Fruit fly (Drosophila melanogaster) whole organism, prepupa: ENCODE data around the gene MED15.

ENCODE experiments used
- Blimp-1 ChIP-seq: fragments of 200-800 bp; sonication (Bioruptor generic); optimal IDR thresholded peaks from 3 replicates; lab custom pipeline; 2017; ENCODE audit warnings: missing biosample characterization, missing genetic modification characterization, mild to moderate bottlenecking, moderate library complexity, missing genetic modification reagents
- CG10631 ChIP-seq: fragments of 200-800 bp; sonication (Bioruptor generic); optimal IDR thresholded peaks from 2 replicates; lab custom pipeline; 2016; ENCODE audit warnings: missing biosample characterization, missing genetic modification characterization
- CG10669 ChIP-seq: fragments of 200-800 bp; sonication (Bioruptor generic); optimal IDR thresholded peaks from 3 replicates; lab custom pipeline; 2018; ENCODE audit warnings: missing biosample characterization, mild to moderate bottlenecking, missing genetic modification characterization, moderate library complexity
- CG11294 ChIP-seq: fragments of 200-800 bp; sonication (Bioruptor generic); IDR thresholded peaks from 2 replicates; pipeline ENCODE4 v1.3.6; 2022; ENCODE audit warnings: missing biosample characterization, missing genetic modification characterization
- CG11762 ChIP-seq: fragments of 200-800 bp; sonication (Bioruptor generic); optimal IDR thresholded peaks from 3 replicates; lab custom pipeline; 2016; ENCODE audit warnings: missing biosample characterization, missing genetic modification characterization; ENCODE audit not compliant: insufficient read depth
- CG11902 ChIP-seq: fragments of 200-800 bp; sonication (Bioruptor generic); optimal IDR thresholded peaks from 3 replicates; lab custom pipeline; 2016; ENCODE audit warnings: missing biosample characterization, missing genetic modification characterization
- CG15336 ChIP-seq: fragments of 200-800 bp; sonication (Bioruptor generic); IDR thresholded peaks from 2 replicates; pipeline ENCODE4 v1.3.6; 2022; ENCODE audit warnings: missing biosample characterization, missing genetic modification characterization
- CG1621 ChIP-seq: fragments of 200-800 bp; sonication (Bioruptor generic); optimal IDR thresholded peaks from 3 replicates; lab custom pipeline; 2018; ENCODE audit warnings: missing biosample characterization, mild to moderate bottlenecking, missing genetic modification characterization
- CG16779 ChIP-seq: fragments of 200-800 bp; sonication (Bioruptor generic); optimal IDR thresholded peaks from 3 replicates; lab custom pipeline; 2017; ENCODE audit warnings: missing biosample characterization, mild to moderate bottlenecking, missing genetic modification characterization
- CG3032 ChIP-seq: fragments of 200-800 bp; optimal IDR thresholded peaks from 2 replicates; lab custom pipeline; 2019; ENCODE audit warnings: missing biosample characterization, mild to moderate bottlenecking, missing genetic modification characterization, moderate library complexity
- CG32006 ChIP-seq: fragments of 200-800 bp; sonication (Bioruptor generic); optimal IDR thresholded peaks from 3 replicates; lab custom pipeline; 2017; ENCODE audit warnings: missing biosample characterization, mild to moderate bottlenecking, missing genetic modification characterization
- CG34406 ChIP-seq: fragments of 200-800 bp; sonication (Bioruptor generic); optimal IDR thresholded peaks from 3 replicates; lab custom pipeline; 2016; ENCODE audit warnings: missing biosample characterization, missing genetic modification characterization
- CG3919 ChIP-seq: fragments of 200-800 bp; sonication (Bioruptor generic); optimal IDR thresholded peaks from 3 replicates; lab custom pipeline; 2016; ENCODE audit warnings: missing biosample characterization, missing genetic modification characterization
- CG4318 ChIP-seq: fragments of 200-800 bp; sonication (Bioruptor generic); optimal IDR thresholded peaks from 3 replicates; lab custom pipeline; 2017; ENCODE audit warnings: missing biosample characterization, mild to moderate bottlenecking, missing genetic modification characterization
- CG6276 ChIP-seq: fragments of 200-800 bp; sonication (Bioruptor generic); optimal IDR thresholded peaks from 2 replicates; lab custom pipeline; 2017; ENCODE audit warnings: missing biosample characterization, mild to moderate bottlenecking, missing genetic modification characterization
- CG6792 ChIP-seq: fragments of 200-800 bp; sonication (Bioruptor generic); optimal IDR thresholded peaks from 3 replicates; lab custom pipeline; 2016; ENCODE audit warnings: missing biosample characterization, missing genetic modification characterization
- CG6808 ChIP-seq: fragments of 200-800 bp; sonication (Bioruptor generic); optimal IDR thresholded peaks from 3 replicates; lab custom pipeline; 2017; ENCODE audit warnings: missing biosample characterization, missing genetic modification characterization, mild to moderate bottlenecking, moderate library complexity, missing genetic modification reagents
- CG7368 ChIP-seq: fragments of 200-800 bp; sonication (Bioruptor generic); optimal IDR thresholded peaks from 3 replicates; lab custom pipeline; 2016; ENCODE audit warnings: missing biosample characterization, missing genetic modification characterization
- CG8119 ChIP-seq: fragments of 200-800 bp; sonication (Bioruptor generic); IDR thresholded peaks from 3 replicates; pipeline ENCODE4 v1.3.6; 2022; ENCODE audit warnings: missing biosample characterization, missing genetic modification characterization
- CG8319 ChIP-seq: fragments of 200-800 bp; sonication (Bioruptor generic); optimal IDR thresholded peaks from 3 replicates; lab custom pipeline; 2016; ENCODE audit warnings: missing biosample characterization, missing genetic modification characterization
- CG8632 ChIP-seq: fragments of 200-800 bp; sonication (Bioruptor generic); optimal IDR thresholded peaks from 3 replicates; lab custom pipeline; 2016; ENCODE audit warnings: missing biosample characterization, missing genetic modification characterization
- CG9139 ChIP-seq: fragments of 200-800 bp; sonication (Bioruptor generic); optimal IDR thresholded peaks from 3 replicates; lab custom pipeline; 2017; ENCODE audit warnings: missing biosample characterization, mild to moderate bottlenecking, missing genetic modification characterization
- Eip75B ChIP-seq: fragments of 200-800 bp; sonication (Bioruptor generic); optimal IDR thresholded peaks from 3 replicates; lab custom pipeline; 2016; ENCODE audit warnings: missing biosample characterization, missing genetic modification characterization
- Eip78C ChIP-seq: fragments of 200-800 bp; sonication (Bioruptor generic); peaks from one replicate; lab custom pipeline; 2016; ENCODE audit warnings: missing biosample characterization, missing genetic modification characterization
- Eip93F ChIP-seq: fragments of 200-800 bp; sonication (Bioruptor generic); optimal IDR thresholded peaks from 2 replicates; lab custom pipeline; 2016; ENCODE audit warnings: missing biosample characterization, mild to moderate bottlenecking, missing genetic modification characterization
- Ets21C ChIP-seq: fragments of 200-800 bp; sonication (Bioruptor generic); optimal IDR thresholded peaks from 3 replicates; lab custom pipeline; 2016; ENCODE audit warnings: missing biosample characterization, missing genetic modification characterization
- Ets96B ChIP-seq: fragments of 200-800 bp; optimal IDR thresholded peaks from 2 replicates; lab custom pipeline; 2019; ENCODE audit warnings: missing biosample characterization, mild to moderate bottlenecking, missing genetic modification characterization, moderate library complexity
- Gug ChIP-seq: fragments of 200-800 bp; sonication (Bioruptor generic); IDR thresholded peaks from 2 replicates; pipeline ENCODE4 v1.3.6; 2022; ENCODE audit warnings: missing biosample characterization, missing genetic modification characterization
- Hr38 ChIP-seq: sonication (Bioruptor generic); optimal IDR thresholded peaks from 2 replicates; lab custom pipeline; 2016; ENCODE audit warnings: missing biosample characterization, missing genetic modification characterization
- Hr4 ChIP-seq: fragments of 200-800 bp; sonication (Bioruptor generic); optimal IDR thresholded peaks from 3 replicates; lab custom pipeline; 2016; ENCODE audit warnings: missing biosample characterization, missing genetic modification characterization
- OdsH ChIP-seq: fragments of 200-800 bp; sonication (Bioruptor generic); optimal IDR thresholded peaks from 3 replicates; lab custom pipeline; 2016; ENCODE audit warnings: missing biosample characterization, missing genetic modification characterization
- Smox ChIP-seq: fragments of 200-800 bp; sonication (Bioruptor generic); optimal IDR thresholded peaks from 3 replicates; lab custom pipeline; 2016; ENCODE audit warnings: missing biosample characterization, missing genetic modification characterization
- Sox102F ChIP-seq: fragments of 200-800 bp; sonication (Bioruptor generic); optimal IDR thresholded peaks from 2 replicates; lab custom pipeline; 2016; ENCODE audit warnings: missing biosample characterization, mild to moderate bottlenecking, missing genetic modification characterization
- Sox14 ChIP-seq: fragments of 200-800 bp; sonication (Bioruptor generic); optimal IDR thresholded peaks from 3 replicates; lab custom pipeline; 2016; ENCODE audit warnings: missing biosample characterization, missing genetic modification characterization
- Sox15 ChIP-seq: fragments of 200-800 bp; sonication (Bioruptor generic); optimal IDR thresholded peaks from 3 replicates; lab custom pipeline; 2016; ENCODE audit warnings: missing biosample characterization, missing genetic modification characterization
- achi ChIP-seq: fragments of 200-800 bp; sonication (Bioruptor generic); optimal IDR thresholded peaks from 3 replicates; lab custom pipeline; 2016; ENCODE audit warnings: missing biosample characterization, missing genetic modification characterization
- acj6 ChIP-seq: fragments of 200-800 bp; sonication (Bioruptor generic); optimal IDR thresholded peaks from 3 replicates; lab custom pipeline; 2016; ENCODE audit warnings: missing biosample characterization, missing genetic modification characterization
- cyc ChIP-seq: fragments of 200-800 bp; sonication (Bioruptor generic); optimal IDR thresholded peaks from 3 replicates; lab custom pipeline; 2016; ENCODE audit warnings: missing biosample characterization, missing genetic modification characterization
- dac ChIP-seq: fragments of 200-800 bp; sonication (Bioruptor generic); optimal IDR thresholded peaks from 2 replicates; lab custom pipeline; 2017; ENCODE audit warnings: missing biosample characterization, mild to moderate bottlenecking, missing genetic modification characterization
- dsx ChIP-seq: fragments of 200-800 bp; optimal IDR thresholded peaks from 3 replicates; lab custom pipeline; 2019; ENCODE audit warnings: missing biosample characterization, mild to moderate bottlenecking, missing genetic modification characterization, moderate library complexity; ENCODE audit not compliant: poor library complexity, severe bottlenecking
- esn ChIP-seq: fragments of 200-800 bp; sonication (Bioruptor generic); optimal IDR thresholded peaks from 2 replicates; lab custom pipeline; 2016; ENCODE audit warnings: missing biosample characterization, mild to moderate bottlenecking, missing genetic modification characterization, moderate library complexity
- fd59A ChIP-seq: fragments of 200-800 bp; sonication (Bioruptor generic); optimal IDR thresholded peaks from 2 replicates; lab custom pipeline; 2017; ENCODE audit warnings: missing biosample characterization, mild to moderate bottlenecking, missing genetic modification characterization, missing genetic modification reagents
- fkh ChIP-seq: fragments of 200-800 bp; sonication (Bioruptor generic); optimal IDR thresholded peaks from 3 replicates; lab custom pipeline; 2017; ENCODE audit warnings: missing biosample characterization, mild to moderate bottlenecking, missing genetic modification characterization, moderate library complexity
- lz ChIP-seq: fragments of 200-800 bp; sonication (Bioruptor generic); optimal IDR thresholded peaks from 3 replicates; lab custom pipeline; 2016; ENCODE audit warnings: missing biosample characterization, missing genetic modification characterization
- net ChIP-seq: fragments of 200-800 bp; sonication (Bioruptor generic); optimal IDR thresholded peaks from 3 replicates; lab custom pipeline; 2016; ENCODE audit warnings: missing biosample characterization, missing genetic modification characterization
- pdm3 ChIP-seq: fragments of 200-800 bp; sonication (Bioruptor generic); optimal IDR thresholded peaks from 3 replicates; lab custom pipeline; 2016; ENCODE audit warnings: missing biosample characterization, missing genetic modification characterization
- salr ChIP-seq, 2 experiments: fragments of 200-800 bp; sonication (Bioruptor generic); optimal IDR thresholded peaks; 3 replicates each; lab custom pipeline; 2016 to 2018; ENCODE audit warnings: missing biosample characterization in 2 of 2, missing genetic modification characterization in 2 of 2, mild to moderate bottlenecking in 1 of 2
- spab ChIP-seq: fragments of 200-800 bp; sonication (Bioruptor generic); optimal IDR thresholded peaks from 2 replicates; lab custom pipeline; 2017; ENCODE audit warnings: missing biosample characterization, mild to moderate bottlenecking, missing genetic modification characterization, missing genetic modification reagents
- ss ChIP-seq, 2 experiments: fragments of 200-800 bp; sonication (Bioruptor generic); optimal IDR thresholded peaks; 2 replicates in 1 of 2; 3 replicates in 1 of 2; lab custom pipeline; 2017 to 2018; ENCODE audit warnings: mild to moderate bottlenecking in 2 of 2, missing biosample characterization in 2 of 2, missing genetic modification characterization in 2 of 2, moderate library complexity in 1 of 2
- svp ChIP-seq: fragments of 200-800 bp; sonication (Bioruptor generic); peaks from one replicate; lab custom pipeline; 2016; ENCODE audit warnings: missing biosample characterization, missing genetic modification characterization
- topi ChIP-seq: fragments of 200-800 bp; sonication (Bioruptor generic); optimal IDR thresholded peaks from 3 replicates; lab custom pipeline; 2016; ENCODE audit warnings: missing biosample characterization, missing genetic modification characterization

Gene MED15

dm6 chr2L:510534-511014 is 37.8 kb downstream of the MED15 start:
- TF ChIP-seq Sox15 (GFP tag; lab: Kevin White, UChicago) (no peak), dac (GFP tag; lab: Kevin White, UChicago) (no peak), pdm3 (GFP tag; lab: Kevin White, UChicago) (peak; percentile 54), achi (peak; percentile 62), CG3919 (peak; percentile 65), CG6276 (peak; percentile 63), CG4318 (no peak), CG7368 (GFP tag; lab: Kevin White, UChicago) (peak; percentile 75), CG8119 (GFP tag; lab: Robert Waterston, UW) (peak; percentile 60), net (GFP tag; lab: Kevin White, UChicago) (peak; percentile 74), CG8632 (GFP tag; lab: Kevin White, UChicago) (peak; percentile 77), CG10631 (GFP tag; lab: Kevin White, UChicago) (peak; percentile 58), spab (GFP tag; lab: Kevin White, UChicago) (peak; percentile 92), Eip75B (peak; percentile 71), Gug (GFP tag; lab: Robert Waterston, UW) (peak; percentile 43; the same call in 1 of the 2 replicates), cyc (GFP tag; lab: Kevin White, UChicago) (peak; percentile 42), svp (peak; percentile 92), OdsH (peak; percentile 1), Ets21C (GFP tag; lab: Kevin White, UChicago) (no peak), Hr38 (GFP tag; lab: Kevin White, UChicago) (no peak), Blimp-1 (GFP tag; lab: Kevin White, UChicago) (peak; percentile 81), Eip93F (GFP tag; lab: Kevin White, UChicago) (peak; percentile 78), Ets96B (tag; lab: Kevin White, UChicago) (peak; percentile 84), dsx (GFP tag; lab: Kevin White, UChicago) (peak; percentile 92), Sox14 (GFP tag; lab: Kevin White, UChicago) (peak; percentile 94), ss (GFP tag; optimal IDR thresholded peaks at IDR 0.05; lab: Kevin White, UChicago) (peak; percentile 96), lz (GFP tag; lab: Kevin White, UChicago) (peak; percentile 72), fd59A (GFP tag; lab: Kevin White, UChicago) (peak; percentile 63), CG32006 (peak; percentile 31), fkh (GFP tag; lab: Kevin White, UChicago) (peak; percentile 98), CG11762 (GFP tag; lab: Kevin White, UChicago) (peak; percentile 42), CG8319 (GFP tag; lab: Kevin White, UChicago) (peak; percentile 55), CG6808 (GFP tag; lab: Kevin White, UChicago) (peak; percentile 94), salr (GFP tag; optimal IDR thresholded peaks at IDR 0.05; lab: Kevin White, UChicago) (peak in 1 of 2 experiments; percentile 34), CG16779 (tag; lab: Kevin White, UChicago) (peak; percentile 85), CG15336 (GFP tag; lab: Robert Waterston, UW) (peak; percentile 46; the same call in 1 of the 2 replicates), CG3032 (tag; lab: Kevin White, UChicago) (peak; percentile 83), topi (GFP tag; lab: Kevin White, UChicago) (peak; percentile 78), CG10669 (peak; percentile 88), CG1621 (tag; lab: Kevin White, UChicago) (peak; percentile 88), Smox (peak; percentile 72), CG11294 (GFP tag; lab: Robert Waterston, UW) (no peak), Eip78C (GFP tag; lab: Kevin White, UChicago) (peak; percentile 88), Sox102F (GFP tag; lab: Kevin White, UChicago) (peak; percentile 92), CG11902 (GFP tag; lab: Kevin White, UChicago) (peak; percentile 12), Hr4 (no peak), esn (GFP tag; lab: Kevin White, UChicago) (peak; percentile 75), CG6792 (GFP tag; lab: Kevin White, UChicago) (peak; percentile 67), CG34406 (GFP tag; lab: Kevin White, UChicago) (peak; percentile 80), CG9139 (GFP tag; lab: Kevin White, UChicago) (peak; percentile 95), acj6 (GFP tag; lab: Kevin White, UChicago) (peak; percentile 21)
